Worm (Caenorhabditis elegans): ENCODE measurements around the gene T25B6.6.

- no peak for TF ChIP-seq ceh-45 (GFP tag; IDR thresholded peaks at IDR 0.05)
- no peak for TF ChIP-seq odd-2 (tag; optimal IDR thresholded peaks at IDR 0.05)
- no peak for TF ChIP-seq dve-1 (tag; optimal IDR thresholded peaks at IDR 0.05)
- TF ChIP-seq ceh-34 (tag; optimal IDR thresholded peaks at IDR 0.05), result no peak
- TF ChIP-seq mec-3 (tag; optimal IDR thresholded peaks at IDR 0.05; ENCODE audit: borderline replicate concordance), result no peak
- TF ChIP-seq elt-2 (tag; optimal IDR thresholded peaks at IDR 0.05), result no peak
- TF ChIP-seq unc-55 (GFP tag; optimal IDR thresholded peaks at IDR 0.05), result no peak
- TF ChIP-seq unc-3 (GFP tag; conservative IDR thresholded peaks at IDR 0.05), result no peak
- no peak for TF ChIP-seq unc-3 (tag; optimal IDR thresholded peaks at IDR 0.05)
- TF ChIP-seq pqm-1 (tag; optimal IDR thresholded peaks at IDR 0.05), result no peak
- TF ChIP-seq ceh-9 (tag; optimal IDR thresholded peaks at IDR 0.05), result no peak
- no peak for TF ChIP-seq K02D7.2 (tag; optimal IDR thresholded peaks at IDR 0.05)
These were observed 8.2 kb downstream of the T25B6.6 start for ce11 chrX:9014451-9014850.

Measured in whole organism, late embryonic.